Worm (Caenorhabditis elegans) whole organism, L2 larva: Measurements from ENCODE around the gene molo-1.

Experiments used
- F13H6.1 ChIP-seq: sonication (generic microtip); optimal IDR thresholded peaks from 2 replicates; lab custom pipeline; 2016; ENCODE audit warnings: missing genetic modification characterization, missing compliant biosample characterization
- R02D3.7 ChIP-seq: fragments of 150-350 bp; optimal IDR thresholded peaks from 2 replicates; lab custom pipeline; 2014; ENCODE audit warnings: missing biosample characterization, missing genetic modification characterization
- Y55F3AM.14 ChIP-seq: fragments of 200-800 bp; sonication (Bioruptor generic); optimal IDR thresholded peaks from 2 replicates; lab custom pipeline; 2018; ENCODE audit warnings: mild to moderate bottlenecking, missing genetic modification characterization, missing compliant biosample characterization
- ZK546.5 ChIP-seq: sonication (generic microtip); optimal IDR thresholded peaks from 2 replicates; lab custom pipeline; 2017; ENCODE audit warnings: missing biosample characterization, missing genetic modification characterization
- alr-1 ChIP-seq: fragments of 150-350 bp; optimal IDR thresholded peaks from 2 replicates; lab custom pipeline; 2014; ENCODE audit warnings: missing biosample characterization, missing genetic modification characterization
- aly-2 ChIP-seq: fragments of 150-350 bp; optimal IDR thresholded peaks from 2 replicates; lab custom pipeline; 2014; ENCODE audit warnings: missing biosample characterization, missing genetic modification characterization
- blmp-1 ChIP-seq: sonication (generic microtip); optimal IDR thresholded peaks from 2 replicates; lab custom pipeline; 2017; ENCODE audit warnings: missing genetic modification characterization, mild to moderate bottlenecking, missing compliant biosample characterization, antibody characterized with exemption, moderate library complexity; ENCODE audit not compliant: insufficient read depth
- ceh-16 ChIP-seq: fragments of 150-350 bp; optimal IDR thresholded peaks from 2 replicates; lab custom pipeline; 2014; ENCODE audit warnings: missing biosample characterization, missing genetic modification characterization
- ceh-82 ChIP-seq: fragments of 150-350 bp; optimal IDR thresholded peaks from 2 replicates; lab custom pipeline; 2014; ENCODE audit warnings: missing biosample characterization, missing genetic modification characterization
- crh-2 ChIP-seq: sonication (generic microtip); optimal IDR thresholded peaks from 2 replicates; lab custom pipeline; 2017; ENCODE audit warnings: missing biosample characterization, missing genetic modification characterization
- dmd-4 ChIP-seq: sonication (generic microtip); optimal IDR thresholded peaks from 2 replicates; lab custom pipeline; 2017; ENCODE audit warnings: missing biosample characterization, missing genetic modification characterization
- egl-27 ChIP-seq: sonication (generic microtip); optimal IDR thresholded peaks from 3 replicates; lab custom pipeline; 2017; ENCODE audit warnings: missing biosample characterization, missing genetic modification reagents, missing genetic modification characterization
- lin-11 ChIP-seq: fragments of 150-350 bp; sonication (generic microtip); optimal IDR thresholded peaks from 2 replicates; lab custom pipeline; 2014; ENCODE audit warnings: missing biosample characterization, missing genetic modification characterization, inconsistent platforms, mixed read lengths
- lin-13 ChIP-seq: fragments of 150-350 bp; optimal IDR thresholded peaks from 2 replicates; lab custom pipeline; 2014; ENCODE audit warnings: missing biosample characterization, missing genetic modification reagents, missing genetic modification characterization
- lsy-2 ChIP-seq, 2 experiments: fragments of 150-350 bp in 1 of 2; sonication (generic microtip) in 1 of 2; optimal IDR thresholded peaks; 2 replicates each; lab custom pipeline; 2014 to 2017; ENCODE audit warnings: missing biosample characterization in 2 of 2, missing genetic modification characterization in 2 of 2
- mab-5 ChIP-seq: fragments of 150-350 bp; optimal IDR thresholded peaks from 2 replicates; lab custom pipeline; 2014; ENCODE audit warnings: missing biosample characterization, missing genetic modification characterization
- mbf-1 ChIP-seq: sonication (generic microtip); optimal IDR thresholded peaks from 2 replicates; lab custom pipeline; 2017; ENCODE audit warnings: missing biosample characterization, missing genetic modification characterization
- mdl-1 ChIP-seq, 2 experiments: fragments of 150-350 bp in 1 of 2; sonication (generic microtip) in 1 of 2; optimal IDR thresholded peaks; 2 replicates each; lab custom pipeline; 2017; ENCODE audit warnings: missing biosample characterization in 2 of 2, missing genetic modification characterization in 2 of 2
- nhr-11 ChIP-seq: fragments of 150-350 bp; optimal IDR thresholded peaks from 2 replicates; lab custom pipeline; 2014; ENCODE audit warnings: missing biosample characterization, missing genetic modification characterization
- nhr-12 ChIP-seq: fragments of 150-350 bp; optimal IDR thresholded peaks from 2 replicates; lab custom pipeline; 2014; ENCODE audit warnings: missing biosample characterization, missing genetic modification characterization
- nhr-129 ChIP-seq: fragments of 150-350 bp; optimal IDR thresholded peaks from 2 replicates; lab custom pipeline; 2014; ENCODE audit warnings: missing biosample characterization, missing genetic modification characterization
- nhr-21 ChIP-seq: fragments of 150-350 bp; optimal IDR thresholded peaks from 2 replicates; lab custom pipeline; 2014; ENCODE audit warnings: missing biosample characterization, missing genetic modification characterization
- nhr-23 ChIP-seq: fragments of 150-350 bp; optimal IDR thresholded peaks from 2 replicates; lab custom pipeline; 2014; ENCODE audit warnings: missing biosample characterization, missing genetic modification reagents, missing genetic modification characterization
- nhr-237 ChIP-seq: fragments of 150-350 bp; optimal IDR thresholded peaks from 2 replicates; lab custom pipeline; 2014; ENCODE audit warnings: missing biosample characterization, missing genetic modification characterization
- nhr-25 ChIP-seq: fragments of 150-350 bp; sonication (generic microtip); optimal IDR thresholded peaks from 3 replicates; lab custom pipeline; 2014; ENCODE audit warnings: missing biosample characterization, missing genetic modification characterization
- nhr-6 ChIP-seq: fragments of 150-350 bp; optimal IDR thresholded peaks from 2 replicates; lab custom pipeline; 2014; ENCODE audit warnings: missing biosample characterization, missing genetic modification characterization
- peb-1 ChIP-seq: fragments of 150-350 bp; optimal IDR thresholded peaks from 2 replicates; lab custom pipeline; 2014; ENCODE audit warnings: missing biosample characterization, missing genetic modification characterization
- skn-1 ChIP-seq: sonication (generic microtip); optimal IDR thresholded peaks from 2 replicates; lab custom pipeline; 2017; ENCODE audit warnings: missing biosample characterization, missing genetic modification characterization
- sma-3 ChIP-seq: sonication (generic microtip); optimal IDR thresholded peaks from 2 replicates; lab custom pipeline; 2016; ENCODE audit warnings: missing genetic modification reagents, missing genetic modification characterization, missing compliant biosample characterization
- unc-39 ChIP-seq: fragments of 150-350 bp; optimal IDR thresholded peaks from 2 replicates; lab custom pipeline; 2014; ENCODE audit warnings: missing biosample characterization, missing genetic modification characterization
- unc-55 ChIP-seq: fragments of 150-350 bp; sonication (generic microtip); optimal IDR thresholded peaks from 3 replicates; lab custom pipeline; 2014; ENCODE audit warnings: missing biosample characterization, missing genetic modification reagents, missing genetic modification characterization
- ztf-1 ChIP-seq: fragments of 200-800 bp; sonication (Bioruptor generic); conservative IDR thresholded peaks from 2 replicates; pipeline ENCODE4 v1.3.6; 2022; ENCODE audit warnings: missing genetic modification characterization, missing compliant biosample characterization
- ztf-11 ChIP-seq: sonication (generic microtip); optimal IDR thresholded peaks from 2 replicates; lab custom pipeline; 2017; ENCODE audit warnings: missing biosample characterization, missing genetic modification characterization
- ztf-4 ChIP-seq: fragments of 150-350 bp; optimal IDR thresholded peaks from 2 replicates; lab custom pipeline; 2014; ENCODE audit warnings: missing biosample characterization, missing genetic modification characterization

Gene molo-1

ce11 chrIII:5573694-5574093, at the start of gene molo-1:
molo-1 (plus strand) TSS chrIII:5573994.
- TF ChIP-seq ztf-1 (no peak), alr-1 (no peak), ceh-16 (no peak)

- TF ChIP-seq ztf-1 (no peak), lsy-2 (tag; optimal IDR thresholded peaks at IDR 0.05; lab: Kevin White, UChicago) (no peak), mdl-1 (tag; optimal IDR thresholded peaks at IDR 0.05; lab: Kevin White, UChicago) (no peak), lin-13 (no peak), R02D3.7 (no peak), ceh-16 (no peak), egl-27 (tag; lab: Kevin White, UChicago) (no peak), aly-2 (tag; lab: Kevin White, UChicago) (no peak), nhr-237 (tag; lab: Kevin White, UChicago) (no peak), nhr-11 (tag; lab: Kevin White, UChicago) (no peak), nhr-12 (tag; lab: Kevin White, UChicago) (no peak), ZK546.5 (tag; lab: Kevin White, UChicago) (no peak), mbf-1 (tag; lab: Kevin White, UChicago) (no peak)
These were observed 47.8 kb upstream of the molo-1 start, which contains the start of gene dex-1 for ce11 chrIII:5525973-5526372. dex-1 (plus strand) TSS chrIII:5526104.

ce11 chrIII:5541777-5542176, 32.0 kb upstream of the molo-1 start:
- no peak for TF ChIP-seq nhr-129 (tag; lab: Kevin White, UChicago)
- TF ChIP-seq R02D3.7 = no peak
- TF ChIP-seq Y55F3AM.14 (GFP tag; lab: Kevin White, UChicago) = no peak
- no peak for TF ChIP-seq skn-1 (tag; lab: Kevin White, UChicago)
- no peak for TF ChIP-seq mbf-1 (tag; lab: Kevin White, UChicago)
- TF ChIP-seq peb-1 (tag; lab: Kevin White, UChicago) = no peak
- TF ChIP-seq unc-55 (GFP tag; lab: Kevin White, UChicago) = no peak
- TF ChIP-seq ceh-82 (tag; lab: Kevin White, UChicago) = no peak
- TF ChIP-seq ztf-4 (tag; lab: Kevin White, UChicago) = no peak
- TF ChIP-seq nhr-237 (tag; lab: Kevin White, UChicago) = no peak
- TF ChIP-seq nhr-21 (tag; lab: Kevin White, UChicago) = no peak
- no peak for TF ChIP-seq ztf-1
- no peak for TF ChIP-seq ZK546.5 (tag; lab: Kevin White, UChicago)
- TF ChIP-seq dmd-4 (tag; lab: Kevin White, UChicago) = no peak
- no peak for TF ChIP-seq blmp-1
- no peak for TF ChIP-seq nhr-6
- no peak for TF ChIP-seq crh-2
- no peak for TF ChIP-seq nhr-23 (tag; lab: Kevin White, UChicago)
- no peak for TF ChIP-seq lin-13

DNA sequence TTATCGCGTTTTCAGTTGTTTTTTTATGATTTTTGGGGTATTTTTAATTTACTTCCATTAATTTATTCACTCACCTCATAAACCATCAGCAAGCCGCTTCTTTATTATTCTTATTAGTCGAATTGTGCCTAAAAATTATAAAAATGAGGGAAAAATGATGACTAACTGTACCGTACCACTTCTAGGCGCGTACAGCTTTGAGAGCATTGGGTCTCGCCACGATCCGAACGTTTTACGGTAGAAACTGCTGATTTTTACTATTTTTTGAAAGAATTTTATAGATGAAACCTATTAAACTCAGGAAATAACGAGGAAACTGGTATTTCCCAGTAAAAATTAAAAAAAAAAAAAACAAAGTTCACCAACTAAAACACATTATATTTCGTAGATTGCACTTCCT, 30.7 kb upstream of the molo-1 start, which contains the start of gene D1044.6:
Gene D1044.6, minus strand, starts transcription at position 128 of the 400 bp plus-strand sequence.
- TF ChIP-seq mab-5 (tag; lab: Kevin White, UChicago) (no peak), Y55F3AM.14 (GFP tag; lab: Kevin White, UChicago) (no peak), nhr-21 (tag; lab: Kevin White, UChicago) (no peak), nhr-11 (tag; lab: Kevin White, UChicago) (no peak), egl-27 (tag; lab: Kevin White, UChicago) (no peak), ztf-11 (tag; lab: Kevin White, UChicago) (no peak), F13H6.1 (no peak), nhr-25 (tag; lab: Kevin White, UChicago) (no peak), alr-1 (no peak), sma-3 (GFP tag; lab: Kevin White, UChicago) (no peak), ZK546.5 (tag; lab: Kevin White, UChicago) (no peak), ceh-82 (tag; lab: Kevin White, UChicago) (no peak), peb-1 (tag; lab: Kevin White, UChicago) (no peak), nhr-12 (tag; lab: Kevin White, UChicago) (no peak), nhr-129 (tag; lab: Kevin White, UChicago) (no peak), lin-11 (tag; lab: Kevin White, UChicago) (no peak), skn-1 (tag; lab: Kevin White, UChicago) (no peak), unc-39 (tag; lab: Kevin White, UChicago) (no peak)
